Worm (Caenorhabditis elegans) whole organism, young adult: ENCODE results near the gene K11H3.3.

ENCODE experiments used
- B0261.1 ChIP-seq: sonication (generic microtip); optimal IDR thresholded peaks from 2 replicates; lab custom pipeline; 2016; ENCODE audit warnings: mild to moderate bottlenecking, missing genetic modification characterization, moderate library complexity, missing compliant biosample characterization
- B0336.3 ChIP-seq: fragments of 200-800 bp; sonication (Bioruptor generic); IDR thresholded peaks from 2 replicates; pipeline ENCODE4 v1.3.6; 2022; ENCODE audit warnings: missing genetic modification characterization, missing compliant biosample characterization
- F10E7.11 ChIP-seq: sonication (generic microtip); optimal IDR thresholded peaks from 2 replicates; lab custom pipeline; 2017; ENCODE audit warnings: mild to moderate bottlenecking, missing genetic modification characterization, moderate library complexity, missing compliant biosample characterization
- F22D6.2 ChIP-seq: sonication (generic microtip); optimal IDR thresholded peaks from 2 replicates; lab custom pipeline; 2016; ENCODE audit warnings: mild to moderate bottlenecking, missing genetic modification characterization, missing compliant biosample characterization
- F33H1.4 ChIP-seq: fragments of 200-800 bp; sonication (Bioruptor generic); IDR thresholded peaks from 2 replicates; pipeline ENCODE4 v1.3.6; 2022; ENCODE audit warnings: missing genetic modification reagents, missing genetic modification characterization, missing compliant biosample characterization
- F49E8.2 ChIP-seq: sonication (generic microtip); optimal IDR thresholded peaks from 3 replicates; lab custom pipeline; 2017; ENCODE audit warnings: missing genetic modification characterization, mild to moderate bottlenecking, missing compliant biosample characterization, antibody characterized with exemption, moderate library complexity; ENCODE audit not compliant: insufficient read depth
- T07F8.4 ChIP-seq: sonication (generic microtip); optimal IDR thresholded peaks from 2 replicates; lab custom pipeline; 2016; ENCODE audit warnings: mild to moderate bottlenecking, missing genetic modification characterization, moderate library complexity, missing compliant biosample characterization
- Y79H2A.3 ChIP-seq: fragments of 200-800 bp; sonication (Bioruptor generic); conservative IDR thresholded peaks from 2 replicates; pipeline ENCODE4 v1.3.6; 2022; ENCODE audit warnings: missing genetic modification reagents, missing genetic modification characterization, missing compliant biosample characterization
- ZK185.1 ChIP-seq: sonication (generic microtip); optimal IDR thresholded peaks from 2 replicates; lab custom pipeline; 2016; ENCODE audit warnings: mild to moderate bottlenecking, missing genetic modification characterization, missing compliant biosample characterization; ENCODE audit not compliant: poor library complexity, severe bottlenecking
- akir-1 ChIP-seq: fragments of 200-800 bp; sonication (Bioruptor generic); optimal IDR thresholded peaks from 2 replicates; lab custom pipeline; 2018; ENCODE audit warnings: mild to moderate bottlenecking, missing genetic modification characterization, moderate library complexity, missing compliant biosample characterization
- aptf-2 ChIP-seq: fragments of 200-800 bp; sonication (Bioruptor generic); conservative IDR thresholded peaks from 2 replicates; pipeline ENCODE4 v1.3.6; 2022; ENCODE audit warnings: missing genetic modification reagents, missing genetic modification characterization, missing compliant biosample characterization
- atf-7 ChIP-seq: sonication (generic microtip); optimal IDR thresholded peaks from 2 replicates; lab custom pipeline; 2017; ENCODE audit warnings: mild to moderate bottlenecking, missing genetic modification characterization, missing compliant biosample characterization
- athp-1 ChIP-seq: sonication (generic microtip); optimal IDR thresholded peaks from 2 replicates; lab custom pipeline; 2017; ENCODE audit warnings: mild to moderate bottlenecking, missing genetic modification characterization, missing compliant biosample characterization
- bed-1 ChIP-seq: fragments of 200-800 bp; sonication (Bioruptor generic); IDR thresholded peaks from 2 replicates; pipeline ENCODE4 v1.3.6; 2022; ENCODE audit warnings: missing genetic modification reagents, missing genetic modification characterization, missing compliant biosample characterization
- bed-2 ChIP-seq: fragments of 200-800 bp; sonication (Bioruptor generic); IDR thresholded peaks from 2 replicates; pipeline ENCODE4 v1.3.6; 2022; ENCODE audit warnings: missing genetic modification reagents, missing genetic modification characterization, missing compliant biosample characterization
- cebp-1 ChIP-seq, 2 experiments: fragments of 200-800 bp in 1 of 2; sonication (Bioruptor generic) in 1 of 2; sonication (generic microtip) in 1 of 2; IDR thresholded peaks in 1 of 2; optimal IDR thresholded peaks in 1 of 2; 2 replicates each; pipeline versions ENCODE4 v1.3.6 to Lab custom; 2017 to 2022; ENCODE audit warnings: missing compliant biosample characterization in 2 of 2, missing genetic modification characterization in 2 of 2, mild to moderate bottlenecking in 1 of 2, missing genetic modification reagents in 1 of 2, moderate library complexity in 1 of 2
- ceh-100 ChIP-seq: fragments of 200-800 bp; sonication (Bioruptor generic); IDR thresholded peaks from 2 replicates; pipeline ENCODE4 v1.3.6; 2022; ENCODE audit warnings: missing genetic modification reagents, missing genetic modification characterization, missing compliant biosample characterization
- ceh-27 ChIP-seq: fragments of 200-800 bp; sonication (Bioruptor generic); optimal IDR thresholded peaks from 2 replicates; lab custom pipeline; 2018; ENCODE audit warnings: mild to moderate bottlenecking, missing genetic modification characterization, moderate library complexity, missing compliant biosample characterization
- dpff-1 ChIP-seq: sonication (generic microtip); optimal IDR thresholded peaks from 2 replicates; lab custom pipeline; 2017; ENCODE audit warnings: mild to moderate bottlenecking, missing genetic modification characterization, missing compliant biosample characterization
- dpl-1 ChIP-seq: fragments of 150-350 bp; optimal IDR thresholded peaks from 2 replicates; lab custom pipeline; 2014; ENCODE audit warnings: missing biosample characterization, missing genetic modification reagents, missing genetic modification characterization
- efl-1 ChIP-seq: fragments of 150-350 bp; optimal IDR thresholded peaks from 2 replicates; lab custom pipeline; 2014; ENCODE audit warnings: missing biosample characterization, missing genetic modification reagents, missing genetic modification characterization
- egl-44 ChIP-seq: fragments of 200-800 bp; sonication (Bioruptor generic); IDR thresholded peaks from 2 replicates; pipeline ENCODE4 v1.3.6; 2022; ENCODE audit warnings: missing genetic modification reagents, missing genetic modification characterization, missing compliant biosample characterization
- let-526 ChIP-seq: fragments of 200-800 bp; sonication (Bioruptor generic); IDR thresholded peaks from 2 replicates; pipeline ENCODE4 v1.3.6; 2022; ENCODE audit warnings: missing genetic modification reagents, missing genetic modification characterization, missing compliant biosample characterization
- lin-35 ChIP-seq, 3 experiments: fragments of 150-350 bp in 2 of 3; sonication (generic microtip) in 1 of 3; optimal IDR thresholded peaks; 2 replicates each; lab custom pipeline; 2014 to 2018; ENCODE audit warnings: missing biosample characterization in 3 of 3, missing genetic modification characterization in 3 of 3, missing genetic modification reagents in 3 of 3
- lin-40 ChIP-seq: sonication (generic microtip); optimal IDR thresholded peaks from 2 replicates; lab custom pipeline; 2016; ENCODE audit warnings: missing genetic modification characterization, mild to moderate bottlenecking, missing compliant biosample characterization, missing genotype, missing genetic modification reagents
- lir-1 ChIP-seq: fragments of 200-800 bp; sonication (Bioruptor generic); conservative IDR thresholded peaks from 2 replicates; pipeline ENCODE4 v1.3.6; 2022; ENCODE audit warnings: missing genetic modification reagents, missing genetic modification characterization, missing compliant biosample characterization
- lsl-1 ChIP-seq: fragments of 200-800 bp; sonication (Bioruptor generic); optimal IDR thresholded peaks from 2 replicates; lab custom pipeline; 2018; ENCODE audit warnings: mild to moderate bottlenecking, missing genetic modification characterization, moderate library complexity, missing compliant biosample characterization
- madf-10 ChIP-seq: sonication (generic microtip); optimal IDR thresholded peaks from 2 replicates; lab custom pipeline; 2016; ENCODE audit warnings: mild to moderate bottlenecking, missing genetic modification characterization, missing compliant biosample characterization
- madf-8 ChIP-seq: fragments of 200-800 bp; sonication (Bioruptor generic); conservative IDR thresholded peaks from 2 replicates; pipeline ENCODE4 v1.3.6; 2022; ENCODE audit warnings: missing genetic modification reagents, missing genetic modification characterization, missing compliant biosample characterization
- mcd-1 ChIP-seq: fragments of 200-800 bp; sonication (Bioruptor generic); IDR thresholded peaks from 2 replicates; pipeline ENCODE4 v1.3.6; 2022; ENCODE audit warnings: missing genetic modification reagents, missing genetic modification characterization, missing compliant biosample characterization
- mes-4 ChIP-seq: sonication (generic microtip); optimal IDR thresholded peaks from 2 replicates; lab custom pipeline; 2016; ENCODE audit warnings: missing genotype, missing genetic modification characterization, missing compliant biosample characterization
- rcor-1 ChIP-seq: fragments of 200-800 bp; sonication (Bioruptor generic); IDR thresholded peaks from 2 replicates; pipeline ENCODE4 v1.3.6; 2022; ENCODE audit warnings: missing genetic modification reagents, missing genetic modification characterization, missing compliant biosample characterization
- snpc-3.4 ChIP-seq: sonication (generic microtip); optimal IDR thresholded peaks from 2 replicates; lab custom pipeline; 2017; ENCODE audit warnings: missing genetic modification characterization, mild to moderate bottlenecking, missing compliant biosample characterization, antibody characterized with exemption, moderate library complexity, missing genotype, missing genetic modification reagents
- snpc-4 ChIP-seq, 5 experiments: fragments of 150-350 bp in 1 of 5; sonication (generic microtip) in 4 of 5; optimal IDR thresholded peaks; 2 replicates each; lab custom pipeline; 2014 to 2018; ENCODE audit warnings: missing genetic modification characterization in 5 of 5, missing biosample characterization in 3 of 5, antibody characterized with exemption in 2 of 5, mild to moderate bottlenecking in 2 of 5, missing compliant biosample characterization in 2 of 5, missing genotype in 2 of 5, moderate library complexity in 2 of 5, missing genetic modification reagents in 1 of 5
- somi-1 ChIP-seq: fragments of 200-800 bp; sonication (Bioruptor generic); optimal IDR thresholded peaks from 2 replicates; lab custom pipeline; 2018; ENCODE audit warnings: mild to moderate bottlenecking, missing genetic modification characterization, missing compliant biosample characterization
- tbp1 ChIP-seq: fragments of 200-800 bp; sonication (Bioruptor generic); optimal IDR thresholded peaks from 2 replicates; lab custom pipeline; 2018; ENCODE audit warnings: mild to moderate bottlenecking, missing genetic modification characterization, missing compliant biosample characterization
- tlf-1 ChIP-seq: fragments of 200-800 bp; sonication (Bioruptor generic); optimal IDR thresholded peaks from 2 replicates; lab custom pipeline; 2018; ENCODE audit warnings: mild to moderate bottlenecking, missing genetic modification characterization, missing compliant biosample characterization
- unc-130 ChIP-seq: sonication (generic microtip); optimal IDR thresholded peaks from 2 replicates; lab custom pipeline; 2016; ENCODE audit warnings: missing genetic modification reagents, missing genetic modification characterization, missing compliant biosample characterization
- xnd-1 ChIP-seq: sonication (generic microtip); optimal IDR thresholded peaks from 2 replicates; lab custom pipeline; 2016; ENCODE audit warnings: missing genotype, missing genetic modification reagents, missing genetic modification characterization, missing compliant biosample characterization
- zfh-2 ChIP-seq: fragments of 200-800 bp; sonication (Bioruptor generic); conservative IDR thresholded peaks from 2 replicates; pipeline ENCODE4 v1.3.6; 2022; ENCODE audit warnings: missing genetic modification reagents, missing genetic modification characterization, missing compliant biosample characterization
- ztf-28 ChIP-seq: fragments of 200-800 bp; sonication (Bioruptor generic); IDR thresholded peaks from 2 replicates; pipeline ENCODE4 v1.3.6; 2022; ENCODE audit warnings: missing genetic modification reagents, missing genetic modification characterization, missing compliant biosample characterization
- ztf-6 ChIP-seq: fragments of 200-800 bp; sonication (Bioruptor generic); IDR thresholded peaks from 2 replicates; pipeline ENCODE4 v1.3.6; 2022; ENCODE audit warnings: missing genetic modification reagents, missing genetic modification characterization, missing compliant biosample characterization

Gene K11H3.3

DNA sequence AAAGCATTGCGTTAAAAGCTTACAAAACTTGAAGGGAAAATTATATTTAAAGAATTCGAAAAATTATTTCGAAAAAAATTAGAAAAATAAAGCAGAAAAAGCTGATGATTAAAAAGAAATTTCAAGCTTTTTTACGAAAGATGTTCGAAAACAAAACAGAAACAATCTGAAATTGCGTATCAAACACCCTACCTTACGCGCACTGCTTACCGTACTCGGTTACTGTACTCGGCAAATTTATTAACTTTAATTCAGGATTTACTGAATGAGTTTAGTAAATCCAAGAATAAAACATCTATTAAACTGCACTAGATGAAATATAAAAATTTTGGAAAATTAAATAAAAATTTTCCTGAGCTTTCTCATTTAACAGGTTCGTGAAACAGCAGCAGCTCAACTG, 10.8 kb downstream of the K11H3.3 start:
- TF ChIP-seq athp-1 (tag; lab: Kevin White, UChicago) (no peak), F22D6.2 (tag; lab: Kevin White, UChicago) (no peak), lsl-1 (GFP tag; lab: Kevin White, UChicago) (peak; percentile 83)

DNA sequence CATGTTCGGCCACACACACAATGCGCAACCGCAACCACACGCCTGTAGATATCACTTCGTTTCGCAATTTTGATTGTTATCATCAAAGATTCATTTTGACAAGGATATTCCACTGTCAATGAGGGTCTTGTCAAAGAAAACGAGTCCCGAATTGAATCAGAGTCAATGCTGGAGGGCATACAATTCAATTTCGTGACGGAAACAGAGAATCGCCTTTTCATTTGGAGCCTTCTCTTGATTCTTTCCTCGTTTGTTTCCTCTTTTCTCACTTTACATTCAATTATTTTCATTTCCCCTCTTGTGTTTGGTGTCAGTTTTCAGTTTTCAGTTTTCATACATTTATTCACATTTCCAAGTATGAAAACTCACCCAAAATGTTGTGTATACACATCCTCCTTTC, 15.7 kb downstream of the K11H3.3 start:
- TF ChIP-seq aptf-2 (GFP tag; lab: Robert Waterston, UW) (no peak), zfh-2 (GFP tag; lab: Robert Waterston, UW) (no peak), mcd-1 (GFP tag; lab: Robert Waterston, UW) (no peak), ztf-6 (GFP tag; lab: Robert Waterston, UW) (no peak), F33H1.4 (GFP tag; lab: Robert Waterston, UW) (no peak), atf-7 (tag; lab: Kevin White, UChicago) (no peak), dpl-1 (GFP tag; lab: Kevin White, UChicago) (no peak), F49E8.2 (tag; lab: Kevin White, UChicago) (no peak), cebp-1 (GFP tag; IDR thresholded peaks at IDR 0.05; lab: Robert Waterston, UW) (no peak), cebp-1 (tag; optimal IDR thresholded peaks at IDR 0.05; lab: Kevin White, UChicago) (no peak), mes-4 (no peak), let-526 (no peak), dpff-1 (tag; lab: Kevin White, UChicago) (no peak), B0336.3 (no peak), bed-1 (GFP tag; lab: Robert Waterston, UW) (no peak), rcor-1 (GFP tag; lab: Robert Waterston, UW) (no peak), akir-1 (GFP tag; lab: Kevin White, UChicago) (no peak), egl-44 (GFP tag; lab: Robert Waterston, UW) (no peak)

DNA sequence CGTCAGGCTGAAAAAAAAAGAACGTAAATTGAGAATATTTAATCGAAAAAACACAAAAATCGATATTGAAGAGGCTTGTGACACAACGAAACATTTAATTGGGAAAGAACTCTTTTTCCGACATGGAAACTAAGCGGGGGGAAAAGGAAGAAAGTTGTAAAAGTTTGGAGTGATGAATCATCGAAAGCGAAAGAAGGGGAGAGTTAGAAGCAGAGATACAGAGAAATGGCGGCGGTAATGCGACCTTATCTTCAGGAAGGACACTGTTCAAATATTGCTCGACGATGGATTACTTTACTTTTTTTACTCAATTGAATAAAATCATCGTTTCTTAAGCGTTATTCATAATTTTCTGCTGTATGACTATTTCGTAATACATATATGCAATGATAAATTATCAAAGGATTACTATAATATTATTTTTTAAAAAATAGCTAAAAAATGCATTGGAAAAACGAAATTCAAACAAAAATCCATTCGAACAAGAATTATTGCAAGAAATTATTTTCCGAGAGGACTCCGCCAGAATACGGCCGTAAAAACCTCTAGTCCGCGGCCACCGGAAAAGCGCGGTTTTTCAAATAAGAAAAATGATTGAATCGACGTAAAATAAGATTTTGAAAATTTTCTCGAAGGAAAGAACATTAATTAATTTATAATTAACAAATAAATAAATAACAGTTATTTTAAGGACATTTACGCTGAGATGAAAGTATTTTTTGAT, 16.3 kb downstream of the K11H3.3 start, which contains the start of gene dhhc-4:
Gene dhhc-4, minus strand, starts transcription at position 13 of the 724 bp plus-strand sequence.
- TF ChIP-seq ceh-100 (GFP tag; lab: Robert Waterston, UW) (peak; percentile 33; the same call in 1 of the 2 replicates), rcor-1 (GFP tag; lab: Robert Waterston, UW) (0 out of 2 replicates have a peak, but pooled peaks have one; percentile 41), unc-130 (GFP tag; lab: Kevin White, UChicago) (peak; percentile 83), bed-2 (GFP tag; lab: Robert Waterston, UW) (peak; percentile 45; the same call in 1 of the 2 replicates), tlf-1 (GFP tag; lab: Kevin White, UChicago) (peak; percentile 44), lin-40 (tag; lab: Kevin White, UChicago) (peak; percentile 55), somi-1 (GFP tag; lab: Kevin White, UChicago) (no peak), tbp1 (GFP tag; lab: Kevin White, UChicago) (no peak), madf-8 (GFP tag; lab: Robert Waterston, UW) (peak; percentile 37; the same call in 1 of the 2 replicates), dpl-1 (GFP tag; lab: Kevin White, UChicago) (peak; percentile 59), lir-1 (peak; percentile 50), efl-1 (GFP tag; lab: Kevin White, UChicago) (peak; percentile 53), B0261.1 (tag; lab: Kevin White, UChicago) (no peak), snpc-4 (GFP tag; optimal IDR thresholded peaks at IDR 0.05; lab: Kevin White, UChicago) (no peak), snpc-4 (tag; optimal IDR thresholded peaks at IDR 0.05; lab: Kevin White, UChicago) (no peak), T07F8.4 (tag; lab: Kevin White, UChicago) (peak; percentile 9), ZK185.1 (tag; lab: Kevin White, UChicago) (peak; percentile 88), lsl-1 (GFP tag; lab: Kevin White, UChicago) (peak; percentile 45), ceh-27 (GFP tag; lab: Kevin White, UChicago) (peak; percentile 82), madf-10 (tag; lab: Kevin White, UChicago) (peak; percentile 62), Y79H2A.3 (no peak), F10E7.11 (tag; lab: Kevin White, UChicago) (no peak), xnd-1 (peak; percentile 43), lin-35 (GFP tag; optimal IDR thresholded peaks at IDR 0.05; lab: Kevin White, UChicago) (peak in 1 of 3 experiments; percentile 89), ztf-28 (GFP tag; lab: Robert Waterston, UW) (no peak), F33H1.4 (GFP tag; lab: Robert Waterston, UW) (peak; percentile 53), snpc-3.4 (no peak)
